Worm (Caenorhabditis elegans) whole organism, midembryonic: ENCODE results near the gene rpi-2.

ENCODE experiments used
- cog-1 ChIP-seq: sonication (generic microtip); optimal IDR thresholded peaks from 2 replicates; lab custom pipeline; 2016; ENCODE audit warnings: missing genetic modification characterization, missing compliant biosample characterization
- flt-1 ChIP-seq: fragments of 200-800 bp; sonication (Bioruptor generic); IDR thresholded peaks from 2 replicates; pipeline ENCODE4 v1.3.6; 2022; ENCODE audit warnings: missing genetic modification characterization, missing compliant biosample characterization
- med-1 ChIP-seq: sonication (generic microtip); optimal IDR thresholded peaks from 2 replicates; lab custom pipeline; 2017; ENCODE audit warnings: missing genetic modification characterization, mild to moderate bottlenecking, missing compliant biosample characterization, antibody characterized with exemption, missing genetic modification reagents; ENCODE audit not compliant: insufficient read depth
- ref-1 ChIP-seq: fragments of 200-800 bp; sonication (Bioruptor generic); conservative IDR thresholded peaks from 2 replicates; pipeline ENCODE4 v1.3.6; 2022; ENCODE audit warnings: missing genetic modification reagents, missing genetic modification characterization, missing compliant biosample characterization
- ztf-29 ChIP-seq: fragments of 200-800 bp; sonication (Bioruptor generic); IDR thresholded peaks from 2 replicates; pipeline ENCODE4 v1.3.6; 2022; ENCODE audit warnings: missing genetic modification reagents, missing genetic modification characterization, missing compliant biosample characterization

- TF ChIP-seq flt-1 (GFP tag; lab: Robert Waterston, UW), result no peak
- TF ChIP-seq ztf-29 (GFP tag; lab: Robert Waterston, UW), result no peak
- no peak for TF ChIP-seq cog-1 (tag; lab: Kevin White, UChicago)
- TF ChIP-seq ref-1 (GFP tag; lab: Robert Waterston, UW), result no peak
- TF ChIP-seq med-1 (GFP tag; lab: Kevin White, UChicago), result no peak
Measured at ce11 chrIV:1761553-1761952, 50.5 kb downstream of the rpi-2 start, which contains the start of gene Y41D4A.7.
